Worm (Caenorhabditis elegans): ENCODE measurements around the gene Y54G2A.72.

Gene Y54G2A.72

DNA sequence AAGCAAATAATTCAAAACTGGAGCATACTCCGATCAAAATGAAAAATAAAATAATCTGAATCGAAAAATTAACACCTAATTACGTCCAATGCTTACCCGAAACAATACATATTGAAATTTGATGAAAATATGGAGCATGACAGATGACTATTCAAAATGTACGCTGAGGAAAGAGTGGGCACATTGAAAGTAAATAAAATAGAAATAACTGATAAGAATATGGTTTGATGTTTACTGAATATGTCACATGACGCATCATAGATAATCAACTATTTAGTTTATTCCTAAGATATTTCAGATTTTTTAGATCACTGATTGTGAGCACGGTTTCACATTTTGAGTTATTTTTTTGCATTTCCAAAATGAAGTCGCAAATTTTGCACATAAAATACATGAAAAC lies 20.4 kb downstream of the Y54G2A.72 start, which contains the start of gene Y54G2A.52:
Y54G2A.52 (minus strand) TSS at position 348 of the 400 bp plus-strand sequence.
- TF ChIP-seq hmg-20 (GFP tag; IDR thresholded peaks at IDR 0.05) (no peak), nhr-80 (tag; optimal IDR thresholded peaks at IDR 0.05) (peak; percentile 63)

- TF ChIP-seq let-607 (tag; optimal IDR thresholded peaks at IDR 0.05): no peak
Measured at ce11 chrIV:2799389-2799788, 21.4 kb downstream of the Y54G2A.72 start, which contains the start of gene Y54G2A.10. Gene Y54G2A.10 (plus strand): TSS chrIV:2799689.

ce11 chrIV:2799890-2800289 lies 21.9 kb downstream of the Y54G2A.72 start:
- TF ChIP-seq rpc-1 (optimal IDR thresholded peaks at IDR 0.05) (peak; percentile 22), rpc-1 (tag; optimal IDR thresholded peaks at IDR 0.05) (peak; percentile 60), Y95B8A.8 (GFP tag; IDR thresholded peaks at IDR 0.05) (no peak), sea-2 (GFP tag; IDR thresholded peaks at IDR 0.05) (no peak), tbp1 (GFP tag; optimal IDR thresholded peaks at IDR 0.05) (peak; percentile 79), dpff-1 (tag; optimal IDR thresholded peaks at IDR 0.05) (no peak), ceh-40 (GFP tag; IDR thresholded peaks at IDR 0.05) (no peak), F55B11.4 (tag; optimal IDR thresholded peaks at IDR 0.05; ENCODE audit: borderline replicate concordance, insufficient read depth) (no peak), ztf-6 (GFP tag; IDR thresholded peaks at IDR 0.05) (no peak), unc-130 (GFP tag; optimal IDR thresholded peaks at IDR 0.05) (no peak), madf-3 (GFP tag; IDR thresholded peaks at IDR 0.05) (no peak), T07F8.4 (tag; optimal IDR thresholded peaks at IDR 0.05) (no peak), hlh-26 (GFP tag; conservative IDR thresholded peaks at IDR 0.05) (no peak), C06A6.2 (GFP tag; conservative IDR thresholded peaks at IDR 0.05) (no peak), ets-4 (GFP tag; optimal IDR thresholded peaks at IDR 0.05) (no peak), ztf-25 (GFP tag; IDR thresholded peaks at IDR 0.05) (0 out of 2 replicates have a peak, but pooled peaks have one; percentile 19), mes-4 (tag; optimal IDR thresholded peaks at IDR 0.05) (no peak)

- peak; percentile 68 for TF ChIP-seq rpc-1 (optimal IDR thresholded peaks at IDR 0.05)
- TF ChIP-seq rpc-1 (tag; optimal IDR thresholded peaks at IDR 0.05): peak; percentile 90
- TF ChIP-seq egrh-3 (GFP tag; IDR thresholded peaks at IDR 0.05): peak; percentile 26; the same call in 1 of the 2 replicates
- no peak for TF ChIP-seq nhr-120 (GFP tag; IDR thresholded peaks at IDR 0.05)
- peak; percentile 67 for TF ChIP-seq hmg-1.2 (GFP tag; IDR thresholded peaks at IDR 0.05)
- peak; percentile 12 for TF ChIP-seq ZK185.1 (tag; optimal IDR thresholded peaks at IDR 0.05; ENCODE audit: poor library complexity, severe bottlenecking)
- TF ChIP-seq dox-1 (GFP tag; IDR thresholded peaks at IDR 0.05): peak; percentile 71
- TF ChIP-seq hsf-1 (GFP tag; IDR thresholded peaks at IDR 0.05): peak; percentile 71
- no peak for TF ChIP-seq tlf-1 (GFP tag; optimal IDR thresholded peaks at IDR 0.05)
- TF ChIP-seq lir-1 (GFP tag; conservative IDR thresholded peaks at IDR 0.05): no peak
- TF ChIP-seq ztf-6 (GFP tag; IDR thresholded peaks at IDR 0.05): no peak
- TF ChIP-seq egl-44 (GFP tag; IDR thresholded peaks at IDR 0.05): no peak
- TF ChIP-seq lin-35 (GFP tag; optimal IDR thresholded peaks at IDR 0.05): peak in 1 of 3 experiments; percentile 27
- no peak for TF ChIP-seq hmg-20 (GFP tag; IDR thresholded peaks at IDR 0.05)
- TF ChIP-seq B0261.1 (tag; optimal IDR thresholded peaks at IDR 0.05): peak; percentile 88
- peak; percentile 68 for TF ChIP-seq F49E8.2 (tag; optimal IDR thresholded peaks at IDR 0.05; ENCODE audit: insufficient read depth)
- TF ChIP-seq ceh-40 (GFP tag; IDR thresholded peaks at IDR 0.05): 0 out of 2 replicates have a peak, but pooled peaks have one; percentile 57
- no peak for TF ChIP-seq F22D6.2 (tag; optimal IDR thresholded peaks at IDR 0.05)
- 0 out of 2 replicates have a peak, but pooled peaks have one; percentile 46 for TF ChIP-seq rcor-1 (GFP tag; IDR thresholded peaks at IDR 0.05)
- TF ChIP-seq madf-6 (GFP tag; IDR thresholded peaks at IDR 0.05): peak; percentile 63
- peak; percentile 32 for TF ChIP-seq lsl-1 (GFP tag; optimal IDR thresholded peaks at IDR 0.05)
- TF ChIP-seq hrde-1 (tag; optimal IDR thresholded peaks at IDR 0.05; ENCODE audit: borderline replicate concordance): peak; percentile 27
- no peak for TF ChIP-seq tbx-9 (tag; optimal IDR thresholded peaks at IDR 0.05; ENCODE audit: borderline replicate concordance)
- TF ChIP-seq zim-3 (tag; optimal IDR thresholded peaks at IDR 0.05): no peak
- no peak for TF ChIP-seq nfya-2 (GFP tag; IDR thresholded peaks at IDR 0.05)
- peak; percentile 38; the same call in 1 of the 2 replicates for TF ChIP-seq F33H1.4 (GFP tag; IDR thresholded peaks at IDR 0.05)
- TF ChIP-seq F23B12.7 (tag; optimal IDR thresholded peaks at IDR 0.05; ENCODE audit: insufficient read depth): peak; percentile 79
- no peak for TF ChIP-seq attf-6 (GFP tag; IDR thresholded peaks at IDR 0.05)
Measured at ce11 chrIV:2801004-2801403, 23.1 kb downstream of the Y54G2A.72 start.
